Fruit fly (Drosophila melanogaster) whole organism, pupa: Measurements from ENCODE around the gene CG6938.

Source experiments
- CG14655 ChIP-seq: fragments of 200-800 bp; sonication (Bioruptor generic); optimal IDR thresholded peaks from 3 replicates; lab custom pipeline; 2017; ENCODE audit warnings: mild to moderate bottlenecking, missing biosample characterization, missing genetic modification reagents, missing genetic modification characterization
- CG8301 ChIP-seq: fragments of 200-800 bp; sonication (Bioruptor generic); optimal IDR thresholded peaks from 2 replicates; lab custom pipeline; 2018; ENCODE audit warnings: missing biosample characterization, mild to moderate bottlenecking, missing genetic modification characterization

DNA sequence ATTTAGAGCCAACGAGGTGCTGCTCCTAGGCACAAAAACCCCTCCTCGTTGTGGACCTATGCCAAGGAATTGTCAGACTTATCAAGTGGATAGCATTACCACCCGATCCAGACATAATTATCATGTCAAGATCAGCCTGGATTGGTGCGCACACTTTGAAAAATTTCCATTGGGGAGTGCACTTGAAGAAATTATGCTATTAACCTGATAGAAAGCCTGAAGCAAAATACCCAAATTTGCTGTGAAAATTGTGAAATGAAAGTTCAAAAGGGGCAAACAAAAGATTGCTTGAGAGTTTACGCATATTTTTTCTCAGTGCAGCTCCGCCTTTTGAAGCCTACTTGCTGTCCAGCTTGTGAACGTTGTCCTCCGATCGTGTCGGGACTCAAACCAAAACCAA, 29.0 kb downstream of the CG6938 start:
- TF ChIP-seq CG14655 (no peak), CG8301 (tag; lab: Kevin White, UChicago) (peak; percentile 26)
